Fruit fly (Drosophila melanogaster) whole organism: ENCODE data around the gene CkIalpha.

ENCODE experiments used
- CG8478 ChIP-seq: fragments of >200 bp; optimal IDR thresholded peaks from 2 replicates; lab custom pipeline; 2018; ENCODE audit warnings: inconsistent platforms
- Dll ChIP-seq: fragments of >200 bp; optimal IDR thresholded peaks from 2 replicates; lab custom pipeline; 2017
- EcR ChIP-seq, 2 experiments: fragments of >200 bp; optimal IDR thresholded peaks; 2 replicates each; lab custom pipeline; 2017; ENCODE audit warnings: missing biosample characterization in 2 of 2, missing genetic modification characterization in 2 of 2, missing genetic modification reagents in 2 of 2
- pan ChIP-seq: fragments of >200 bp; optimal IDR thresholded peaks from 2 replicates; lab custom pipeline; 2017
- psq ChIP-seq: fragments of >200 bp; optimal IDR thresholded peaks from 2 replicates; lab custom pipeline; 2017
- usp ChIP-seq: fragments of >200 bp; optimal IDR thresholded peaks from 2 replicates; lab custom pipeline; 2017; ENCODE audit warnings: missing biosample characterization, missing genetic modification characterization, mixed read lengths

DNA sequence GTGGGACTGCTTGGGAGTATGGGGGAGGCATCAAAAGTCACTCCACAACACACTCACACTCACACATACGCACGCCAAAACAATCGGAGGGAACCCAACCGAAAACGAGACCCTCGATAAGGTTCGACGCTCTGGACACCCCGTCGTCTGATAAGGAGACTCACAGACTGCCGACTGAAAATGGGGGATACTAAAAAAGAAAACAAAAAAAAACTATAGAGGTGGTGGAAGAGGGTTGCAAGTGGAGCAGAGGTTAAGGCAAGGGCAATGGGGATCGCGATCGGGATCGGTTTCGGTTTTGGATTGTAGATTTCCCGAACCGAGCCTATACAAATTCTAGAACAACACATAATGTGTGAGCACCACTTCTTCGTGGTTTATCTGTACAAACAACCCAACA, 15.3 kb downstream of the CkIalpha start:
- TF ChIP-seq psq (lab: Kevin White, UChicago), result no peak
- no peak for TF ChIP-seq pan (lab: Kevin White, UChicago)
- no peak for TF ChIP-seq CG8478 (lab: Kevin White, UChicago)
- no peak for TF ChIP-seq usp (GFP tag; lab: Kevin White, UChicago)
- TF ChIP-seq EcR (GFP tag; optimal IDR thresholded peaks at IDR 0.05; lab: Kevin White, UChicago), result no peak
- TF ChIP-seq Dll (lab: Kevin White, UChicago), result no peak
